Worm (Caenorhabditis elegans): ENCODE results near the gene thoc-5.

thoc-5 gene

DNA sequence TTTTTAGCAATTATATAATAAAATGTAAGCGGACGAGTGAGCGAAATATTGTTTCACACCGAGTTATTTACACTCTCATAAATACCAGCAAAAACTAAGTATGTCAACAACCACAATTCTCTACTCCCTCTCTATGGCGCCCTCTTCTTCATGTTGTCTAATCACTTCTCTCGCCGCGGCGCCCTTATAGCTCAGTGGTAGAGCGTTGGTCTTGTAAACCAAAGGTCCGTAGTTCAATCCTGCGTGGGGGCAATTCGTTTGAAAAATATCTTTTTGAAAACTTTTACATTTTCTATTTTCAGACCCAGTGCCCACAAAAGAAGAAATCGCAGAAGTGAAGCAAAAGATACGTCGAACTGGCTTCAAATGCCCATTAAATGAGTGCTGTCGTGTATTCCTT lies 43.5 kb downstream of the thoc-5 start (continued):
- no peak for TF ChIP-seq ama-1 (optimal IDR thresholded peaks at IDR 0.05)
- TF ChIP-seq ama-1 (GFP tag; optimal IDR thresholded peaks at IDR 0.05) = peak; percentile 57 to 76
- no peak for TF ChIP-seq unc-62 (GFP tag; optimal IDR thresholded peaks at IDR 0.05)
- TF ChIP-seq rcor-1 (GFP tag; IDR thresholded peaks at IDR 0.05) = peak; percentile 70
- peak; percentile 25 for TF ChIP-seq F22D6.2 (tag; optimal IDR thresholded peaks at IDR 0.05)
- peak; percentile 11 for TF ChIP-seq efl-1 (GFP tag; optimal IDR thresholded peaks at IDR 0.05)
- no peak for TF ChIP-seq ets-4 (GFP tag; optimal IDR thresholded peaks at IDR 0.05)
- peak; percentile 74 for TF ChIP-seq lsl-1 (GFP tag; optimal IDR thresholded peaks at IDR 0.05)
- TF ChIP-seq hmg-1.2 (GFP tag; IDR thresholded peaks at IDR 0.05) = peak; percentile 84
- TF ChIP-seq athp-1 (tag; optimal IDR thresholded peaks at IDR 0.05) = peak; percentile 89
- TF ChIP-seq T07F8.4 (tag; optimal IDR thresholded peaks at IDR 0.05) = peak; percentile 70
- peak; percentile 67 for TF ChIP-seq hrde-1 (tag; optimal IDR thresholded peaks at IDR 0.05; ENCODE audit: borderline replicate concordance)
- no peak for TF ChIP-seq ztf-3 (GFP tag; optimal IDR thresholded peaks at IDR 0.05)
- no peak for TF ChIP-seq sptf-2 (GFP tag; optimal IDR thresholded peaks at IDR 0.05)
- TF ChIP-seq F23B12.7 (tag; optimal IDR thresholded peaks at IDR 0.05; ENCODE audit: insufficient read depth) = peak; percentile 69
- peak; percentile 83; the same call in 1 of the 2 replicates for TF ChIP-seq ztf-28 (GFP tag; IDR thresholded peaks at IDR 0.05)
- peak in 1 of 2 experiments; percentile 58 for TF ChIP-seq let-607 (tag; optimal IDR thresholded peaks at IDR 0.05)
- TF ChIP-seq die-1 (tag; optimal IDR thresholded peaks at IDR 0.05) = peak; percentile 97
- TF ChIP-seq fkh-3 (tag; optimal IDR thresholded peaks at IDR 0.05) = peak; percentile 81
- TF ChIP-seq dpl-1 (GFP tag; optimal IDR thresholded peaks at IDR 0.05) = peak; percentile 23
- TF ChIP-seq lag-1 (GFP tag; IDR thresholded peaks at IDR 0.05) = peak; percentile 64; the same call in 1 of the 2 replicates
- peak; percentile 95 for TF ChIP-seq B0261.1 (tag; optimal IDR thresholded peaks at IDR 0.05)
- peak; percentile 74 for TF ChIP-seq lin-54 (GFP tag; optimal IDR thresholded peaks at IDR 0.05)
- peak; percentile 33 for TF ChIP-seq nhr-27 (tag; optimal IDR thresholded peaks at IDR 0.05)
- no peak for TF ChIP-seq hlh-26 (GFP tag; conservative IDR thresholded peaks at IDR 0.05)
- TF ChIP-seq ekl-4 (GFP tag; IDR thresholded peaks at IDR 0.05) = no peak; the same call in 1 of the 2 replicates
- TF ChIP-seq lir-1 (GFP tag; conservative IDR thresholded peaks at IDR 0.05) = 0 out of 2 replicates have a peak, but pooled peaks have one; percentile 10
- no peak for TF ChIP-seq B0336.3 (GFP tag; IDR thresholded peaks at IDR 0.05)
- TF ChIP-seq ZK185.1 (tag; optimal IDR thresholded peaks at IDR 0.05; ENCODE audit: poor library complexity, severe bottlenecking) = peak; percentile 94
- TF ChIP-seq snpc-1.1 (tag; optimal IDR thresholded peaks at IDR 0.05; ENCODE audit: insufficient read depth) = peak; percentile 59
- TF ChIP-seq snpc-4 (GFP tag; optimal IDR thresholded peaks at IDR 0.05) = peak; percentile 52
- peak in 1 of 4 experiments; percentile 78 for TF ChIP-seq snpc-4 (tag; optimal IDR thresholded peaks at IDR 0.05)
- peak; percentile 67 for TF ChIP-seq repo-1 (tag; optimal IDR thresholded peaks at IDR 0.05)
- no peak for TF ChIP-seq mes-4 (tag; optimal IDR thresholded peaks at IDR 0.05)
- TF ChIP-seq mcd-1 (GFP tag; IDR thresholded peaks at IDR 0.05) = no peak; the same call in 1 of the 2 replicates
- peak; percentile 51 for TF ChIP-seq madf-10 (tag; optimal IDR thresholded peaks at IDR 0.05)
- peak; percentile 58 for TF ChIP-seq attf-3 (GFP tag; conservative IDR thresholded peaks at IDR 0.05)
- peak; percentile 91 for TF ChIP-seq ceh-40 (GFP tag; IDR thresholded peaks at IDR 0.05)
- TF ChIP-seq ztf-26 (tag; optimal IDR thresholded peaks at IDR 0.05) = peak; percentile 29
- no peak; the same call in 1 of the 2 replicates for TF ChIP-seq hsf-1 (GFP tag; IDR thresholded peaks at IDR 0.05)
- TF ChIP-seq rpc-1 (optimal IDR thresholded peaks at IDR 0.05) = peak; percentile 89
- peak; percentile 97 for TF ChIP-seq rpc-1 (tag; optimal IDR thresholded peaks at IDR 0.05)
- TF ChIP-seq Y95B8A.8 (GFP tag; IDR thresholded peaks at IDR 0.05) = peak; percentile 80; the same call in 1 of the 2 replicates
- TF ChIP-seq F33H1.4 (GFP tag; IDR thresholded peaks at IDR 0.05) = peak; percentile 68
- TF ChIP-seq sdz-38 (tag; optimal IDR thresholded peaks at IDR 0.05) = no peak
- TF ChIP-seq nfyb-1 (GFP tag; IDR thresholded peaks at IDR 0.05) = peak; percentile 85
- no peak; the same call in 1 of the 2 replicates for TF ChIP-seq C17E4.6 (GFP tag; IDR thresholded peaks at IDR 0.05)
- no peak for TF ChIP-seq zfh-2 (GFP tag; conservative IDR thresholded peaks at IDR 0.05)
- 0 out of 2 replicates have a peak, but pooled peaks have one; percentile 43 for TF ChIP-seq let-526 (GFP tag; IDR thresholded peaks at IDR 0.05)

Measured in whole organism, young adult.